Worm (Caenorhabditis elegans) whole organism, L4/young adult: ENCODE data around the gene ccch-3.

Experiments used
- W03F9.2 ChIP-seq: fragments of 150-350 bp; optimal IDR thresholded peaks from 2 replicates; lab custom pipeline; 2014; ENCODE audit warnings: missing biosample characterization, missing genetic modification characterization
- dao-5 ChIP-seq: sonication (generic microtip); optimal IDR thresholded peaks from 2 replicates; lab custom pipeline; 2016; ENCODE audit warnings: missing genotype, missing genetic modification characterization, moderate library complexity, missing compliant biosample characterization
- him-1 ChIP-seq: sonication (generic microtip); optimal IDR thresholded peaks from 2 replicates; lab custom pipeline; 2016; ENCODE audit warnings: missing genotype, missing genetic modification reagents, missing genetic modification characterization, missing compliant biosample characterization

ce11 chrV:12644500-12644899, 15.0 kb downstream of the ccch-3 start, which contains the start of gene F56H9.8:
- TF ChIP-seq him-1 (tag; lab: Kevin White, UChicago) (no peak), dao-5 (tag; lab: Kevin White, UChicago) (no peak), W03F9.2 (tag; lab: Kevin White, UChicago) (no peak)
